Worm (Caenorhabditis elegans): ENCODE results near the gene ZC190.7.

ce11 chrV:8665765-8666164 is 20.9 kb downstream of the ZC190.7 start, which contains the start of gene ZC190.4:
- TF ChIP-seq nhr-12 (tag; optimal IDR thresholded peaks at IDR 0.05) (no peak), pha-4 (tag; optimal IDR thresholded peaks at IDR 0.05) (no peak), mdl-1 (tag; optimal IDR thresholded peaks at IDR 0.05) (no peak), jun-1 (tag; optimal IDR thresholded peaks at IDR 0.05) (no peak), aly-2 (tag; optimal IDR thresholded peaks at IDR 0.05) (no peak), lin-39 (tag; optimal IDR thresholded peaks at IDR 0.05) (no peak), elt-3 (tag; optimal IDR thresholded peaks at IDR 0.05) (no peak), unc-39 (tag; optimal IDR thresholded peaks at IDR 0.05) (no peak), fos-1 (tag; optimal IDR thresholded peaks at IDR 0.05) (no peak), nfya-1 (tag; optimal IDR thresholded peaks at IDR 0.05; ENCODE audit: insufficient read depth) (no peak), ceh-82 (tag; optimal IDR thresholded peaks at IDR 0.05) (no peak)
